Fruit fly (Drosophila melanogaster) whole organism: Measurements from ENCODE around the gene CG8519.

ENCODE experiments used
- CG8478 ChIP-seq: fragments of >200 bp; optimal IDR thresholded peaks from 2 replicates; lab custom pipeline; 2018; ENCODE audit warnings: inconsistent platforms
- usp ChIP-seq: fragments of >200 bp; optimal IDR thresholded peaks from 2 replicates; lab custom pipeline; 2017; ENCODE audit warnings: missing biosample characterization, missing genetic modification characterization, mixed read lengths

dm6 chr3L:6694181-6694580, 10.5 kb upstream of the CG8519 start:
- TF ChIP-seq CG8478 (lab: Kevin White, UChicago) (no peak), usp (no peak)
